Worm (Caenorhabditis elegans) whole organism, young adult: ENCODE data around the gene polq-1.

Source experiments
- B0019.2 ChIP-seq: fragments of 200-800 bp; sonication (Bioruptor generic); conservative IDR thresholded peaks from 2 replicates; pipeline ENCODE4 v1.3.6; 2022; ENCODE audit warnings: missing genetic modification reagents, missing genetic modification characterization, missing compliant biosample characterization
- B0035.1 ChIP-seq: sonication (generic microtip); optimal IDR thresholded peaks from 2 replicates; lab custom pipeline; 2016; ENCODE audit warnings: missing genetic modification characterization, mild to moderate bottlenecking, missing compliant biosample characterization, missing genotype, missing genetic modification reagents
- B0261.1 ChIP-seq: sonication (generic microtip); optimal IDR thresholded peaks from 2 replicates; lab custom pipeline; 2016; ENCODE audit warnings: mild to moderate bottlenecking, missing genetic modification characterization, moderate library complexity, missing compliant biosample characterization
- F23B12.7 ChIP-seq: sonication (generic microtip); optimal IDR thresholded peaks from 2 replicates; lab custom pipeline; 2017; ENCODE audit warnings: missing genetic modification characterization, mild to moderate bottlenecking, missing compliant biosample characterization, antibody characterized with exemption, moderate library complexity; ENCODE audit not compliant: insufficient read depth
- F33H1.4 ChIP-seq: fragments of 200-800 bp; sonication (Bioruptor generic); IDR thresholded peaks from 2 replicates; pipeline ENCODE4 v1.3.6; 2022; ENCODE audit warnings: missing genetic modification reagents, missing genetic modification characterization, missing compliant biosample characterization
- F39B2.1 ChIP-seq: fragments of 200-800 bp; sonication (Bioruptor generic); IDR thresholded peaks from 2 replicates; pipeline ENCODE4 v1.3.6; 2022; ENCODE audit warnings: missing genetic modification reagents, missing genetic modification characterization, missing compliant biosample characterization
- F52B5.7 ChIP-seq: sonication (generic microtip); optimal IDR thresholded peaks from 2 replicates; lab custom pipeline; 2016; ENCODE audit warnings: mild to moderate bottlenecking, missing genetic modification characterization, missing compliant biosample characterization
- F57A8.1 ChIP-seq: fragments of 200-800 bp; sonication (Bioruptor generic); optimal IDR thresholded peaks from 2 replicates; lab custom pipeline; 2018; ENCODE audit warnings: mild to moderate bottlenecking, missing genetic modification characterization, moderate library complexity, missing compliant biosample characterization
- K11D2.4 ChIP-seq: fragments of 200-800 bp; sonication (Bioruptor generic); IDR thresholded peaks from 2 replicates; pipeline ENCODE4 v1.3.6; 2022; ENCODE audit warnings: missing genetic modification reagents, missing genetic modification characterization, missing compliant biosample characterization
- T26A5.8 ChIP-seq: sonication (generic microtip); optimal IDR thresholded peaks from 2 replicates; lab custom pipeline; 2016; ENCODE audit warnings: missing genetic modification characterization, missing compliant biosample characterization
- Y53F4B.3 ChIP-seq: fragments of 200-800 bp; sonication (Bioruptor generic); IDR thresholded peaks from 2 replicates; pipeline ENCODE4 v1.3.6; 2022; ENCODE audit warnings: missing genetic modification reagents, missing genetic modification characterization, missing compliant biosample characterization
- Y53G8AR.9 ChIP-seq: fragments of 200-800 bp; sonication (Bioruptor generic); conservative IDR thresholded peaks from 2 replicates; pipeline ENCODE4 v1.3.6; 2022; ENCODE audit warnings: missing genetic modification reagents, missing genetic modification characterization, missing compliant biosample characterization
- aptf-2 ChIP-seq: fragments of 200-800 bp; sonication (Bioruptor generic); conservative IDR thresholded peaks from 2 replicates; pipeline ENCODE4 v1.3.6; 2022; ENCODE audit warnings: missing genetic modification reagents, missing genetic modification characterization, missing compliant biosample characterization
- athp-1 ChIP-seq: sonication (generic microtip); optimal IDR thresholded peaks from 2 replicates; lab custom pipeline; 2017; ENCODE audit warnings: mild to moderate bottlenecking, missing genetic modification characterization, missing compliant biosample characterization
- attf-5 ChIP-seq: fragments of 200-800 bp; sonication (Bioruptor generic); optimal IDR thresholded peaks from 2 replicates; lab custom pipeline; 2018; ENCODE audit warnings: mild to moderate bottlenecking, missing genetic modification characterization, missing compliant biosample characterization
- cebp-1 ChIP-seq, 2 experiments: fragments of 200-800 bp in 1 of 2; sonication (Bioruptor generic) in 1 of 2; sonication (generic microtip) in 1 of 2; IDR thresholded peaks in 1 of 2; optimal IDR thresholded peaks in 1 of 2; 2 replicates each; pipeline versions ENCODE4 v1.3.6 to Lab custom; 2017 to 2022; ENCODE audit warnings: missing compliant biosample characterization in 2 of 2, missing genetic modification characterization in 2 of 2, mild to moderate bottlenecking in 1 of 2, missing genetic modification reagents in 1 of 2, moderate library complexity in 1 of 2
- cebp-2 ChIP-seq: fragments of 200-800 bp; sonication (Bioruptor generic); IDR thresholded peaks from 2 replicates; pipeline ENCODE4 v1.3.6; 2022; ENCODE audit warnings: missing genetic modification characterization, missing compliant biosample characterization
- ceh-100 ChIP-seq: fragments of 200-800 bp; sonication (Bioruptor generic); IDR thresholded peaks from 2 replicates; pipeline ENCODE4 v1.3.6; 2022; ENCODE audit warnings: missing genetic modification reagents, missing genetic modification characterization, missing compliant biosample characterization
- die-1 ChIP-seq: sonication (generic microtip); optimal IDR thresholded peaks from 2 replicates; lab custom pipeline; 2016; ENCODE audit warnings: missing genotype, mild to moderate bottlenecking, missing genetic modification characterization, missing compliant biosample characterization
- ets-4 ChIP-seq: fragments of 200-800 bp; sonication (Bioruptor generic); optimal IDR thresholded peaks from 2 replicates; lab custom pipeline; 2018; ENCODE audit warnings: mild to moderate bottlenecking, missing genetic modification characterization, missing compliant biosample characterization
- hmg-1.2 ChIP-seq: fragments of 200-800 bp; sonication (Bioruptor generic); IDR thresholded peaks from 2 replicates; pipeline ENCODE4 v1.3.6; 2022; ENCODE audit warnings: missing genetic modification reagents, missing genetic modification characterization, missing compliant biosample characterization
- lin-35 ChIP-seq, 3 experiments: fragments of 150-350 bp in 2 of 3; sonication (generic microtip) in 1 of 3; optimal IDR thresholded peaks; 2 replicates each; lab custom pipeline; 2014 to 2018; ENCODE audit warnings: missing biosample characterization in 3 of 3, missing genetic modification characterization in 3 of 3, missing genetic modification reagents in 3 of 3
- lsl-1 ChIP-seq: fragments of 200-800 bp; sonication (Bioruptor generic); optimal IDR thresholded peaks from 2 replicates; lab custom pipeline; 2018; ENCODE audit warnings: mild to moderate bottlenecking, missing genetic modification characterization, moderate library complexity, missing compliant biosample characterization
- madf-8 ChIP-seq: fragments of 200-800 bp; sonication (Bioruptor generic); conservative IDR thresholded peaks from 2 replicates; pipeline ENCODE4 v1.3.6; 2022; ENCODE audit warnings: missing genetic modification reagents, missing genetic modification characterization, missing compliant biosample characterization
- mxl-1 ChIP-seq: sonication (generic microtip); optimal IDR thresholded peaks from 2 replicates; lab custom pipeline; 2016; ENCODE audit warnings: missing genetic modification characterization, missing compliant biosample characterization
- nhr-120 ChIP-seq: fragments of 200-800 bp; sonication (Bioruptor generic); IDR thresholded peaks from 2 replicates; pipeline ENCODE4 v1.3.6; 2022; ENCODE audit warnings: missing genetic modification characterization, missing compliant biosample characterization
- nhr-179 ChIP-seq: sonication (generic microtip); optimal IDR thresholded peaks from 2 replicates; lab custom pipeline; 2016; ENCODE audit warnings: mild to moderate bottlenecking, missing genetic modification characterization, missing compliant biosample characterization
- nhr-80 ChIP-seq: sonication (generic microtip); optimal IDR thresholded peaks from 2 replicates; lab custom pipeline; 2016; ENCODE audit warnings: missing genetic modification characterization, missing compliant biosample characterization
- rcor-1 ChIP-seq: fragments of 200-800 bp; sonication (Bioruptor generic); IDR thresholded peaks from 2 replicates; pipeline ENCODE4 v1.3.6; 2022; ENCODE audit warnings: missing genetic modification reagents, missing genetic modification characterization, missing compliant biosample characterization
- somi-1 ChIP-seq: fragments of 200-800 bp; sonication (Bioruptor generic); optimal IDR thresholded peaks from 2 replicates; lab custom pipeline; 2018; ENCODE audit warnings: mild to moderate bottlenecking, missing genetic modification characterization, missing compliant biosample characterization
- tlf-1 ChIP-seq: fragments of 200-800 bp; sonication (Bioruptor generic); optimal IDR thresholded peaks from 2 replicates; lab custom pipeline; 2018; ENCODE audit warnings: mild to moderate bottlenecking, missing genetic modification characterization, missing compliant biosample characterization
- unc-130 ChIP-seq: sonication (generic microtip); optimal IDR thresholded peaks from 2 replicates; lab custom pipeline; 2016; ENCODE audit warnings: missing genetic modification reagents, missing genetic modification characterization, missing compliant biosample characterization
- ztf-22 ChIP-seq: fragments of 200-800 bp; sonication (Bioruptor generic); optimal IDR thresholded peaks from 2 replicates; lab custom pipeline; 2018; ENCODE audit warnings: mild to moderate bottlenecking, missing genetic modification characterization, moderate library complexity, missing compliant biosample characterization
- ztf-28 ChIP-seq: fragments of 200-800 bp; sonication (Bioruptor generic); IDR thresholded peaks from 2 replicates; pipeline ENCODE4 v1.3.6; 2022; ENCODE audit warnings: missing genetic modification reagents, missing genetic modification characterization, missing compliant biosample characterization
- ztf-6 ChIP-seq: fragments of 200-800 bp; sonication (Bioruptor generic); IDR thresholded peaks from 2 replicates; pipeline ENCODE4 v1.3.6; 2022; ENCODE audit warnings: missing genetic modification reagents, missing genetic modification characterization, missing compliant biosample characterization

polq-1 gene

ce11 chrIII:5812672-5813071 lies 9.7 kb upstream of the polq-1 start:
- no peak for TF ChIP-seq cebp-1 (GFP tag; IDR thresholded peaks at IDR 0.05; lab: Robert Waterston, UW)
- peak; percentile 18 for TF ChIP-seq cebp-1 (tag; optimal IDR thresholded peaks at IDR 0.05; lab: Kevin White, UChicago)
- TF ChIP-seq mxl-1 (tag; lab: Kevin White, UChicago): no peak
- TF ChIP-seq lsl-1 (GFP tag; lab: Kevin White, UChicago): no peak
- TF ChIP-seq nhr-80 (tag; lab: Kevin White, UChicago): peak; percentile 48

DNA sequence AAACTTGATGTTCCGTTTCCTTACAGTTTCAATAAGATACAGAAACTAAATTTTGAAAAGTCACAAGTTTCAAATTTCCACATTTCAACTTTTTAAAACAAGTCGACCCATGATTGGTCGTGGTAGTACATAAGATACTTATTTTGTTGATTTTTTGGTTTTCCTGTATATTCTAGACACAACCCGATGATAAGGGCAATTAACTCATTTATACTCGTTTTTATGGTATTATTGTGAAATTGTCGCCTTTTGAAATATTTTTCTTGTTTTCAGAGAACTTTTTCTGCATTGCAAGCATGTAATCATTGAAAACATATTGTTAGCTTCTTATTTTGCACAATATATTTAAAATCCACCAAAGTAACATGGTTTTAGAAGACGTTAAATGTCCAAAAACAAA lies 9.0 kb upstream of the polq-1 start:
- TF ChIP-seq athp-1 (tag; lab: Kevin White, UChicago) (no peak), F57A8.1 (no peak), ceh-100 (no peak), K11D2.4 (GFP tag; lab: Robert Waterston, UW) (no peak), cebp-1 (GFP tag; IDR thresholded peaks at IDR 0.05; lab: Robert Waterston, UW) (no peak), cebp-1 (tag; optimal IDR thresholded peaks at IDR 0.05; lab: Kevin White, UChicago) (peak; percentile 53), nhr-120 (GFP tag; lab: Robert Waterston, UW) (no peak), B0035.1 (tag; lab: Kevin White, UChicago) (no peak), aptf-2 (GFP tag; lab: Robert Waterston, UW) (no peak)

DNA sequence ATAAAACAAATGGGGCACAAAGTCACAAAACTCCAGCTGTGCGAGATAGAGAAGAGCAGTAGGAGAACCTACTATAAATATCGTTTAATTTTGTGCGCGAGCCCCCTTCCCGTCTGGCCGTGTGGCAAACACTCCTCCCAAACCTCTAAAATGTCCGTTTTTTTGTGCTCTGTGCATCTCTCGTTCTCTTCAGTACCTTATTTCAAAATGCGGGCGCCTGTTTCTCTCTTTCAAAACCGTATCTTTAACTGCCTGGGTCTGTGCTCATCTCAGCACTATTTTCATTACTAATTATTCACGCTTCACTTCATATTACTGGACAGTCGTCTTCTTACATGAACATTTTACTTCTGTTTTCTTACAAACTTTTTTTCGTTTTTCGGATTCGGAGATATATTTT lies 7.1 kb upstream of the polq-1 start:
- no peak for TF ChIP-seq ztf-22 (GFP tag; lab: Kevin White, UChicago)
- TF ChIP-seq rcor-1 (GFP tag; lab: Robert Waterston, UW): no peak
- no peak for TF ChIP-seq cebp-1 (GFP tag; IDR thresholded peaks at IDR 0.05; lab: Robert Waterston, UW)
- peak; percentile 64 for TF ChIP-seq cebp-1 (tag; optimal IDR thresholded peaks at IDR 0.05; lab: Kevin White, UChicago)
- TF ChIP-seq F39B2.1: no peak
- TF ChIP-seq athp-1 (tag; lab: Kevin White, UChicago): no peak
- TF ChIP-seq Y53F4B.3 (GFP tag; lab: Robert Waterston, UW): no peak
- TF ChIP-seq unc-130 (GFP tag; lab: Kevin White, UChicago): no peak
- TF ChIP-seq somi-1 (GFP tag; lab: Kevin White, UChicago): no peak
- TF ChIP-seq F52B5.7 (tag; lab: Kevin White, UChicago): no peak
- TF ChIP-seq nhr-80 (tag; lab: Kevin White, UChicago): peak; percentile 53
- TF ChIP-seq hmg-1.2 (GFP tag; lab: Robert Waterston, UW): peak; percentile 32; the same call in 1 of the 2 replicates
- no peak for TF ChIP-seq B0019.2 (GFP tag; lab: Robert Waterston, UW)
- peak; percentile 29 for TF ChIP-seq attf-5 (GFP tag; lab: Kevin White, UChicago)
- TF ChIP-seq F33H1.4 (GFP tag; lab: Robert Waterston, UW): no peak
- TF ChIP-seq nhr-179 (tag; lab: Kevin White, UChicago): no peak
- TF ChIP-seq ztf-28: no peak
- no peak for TF ChIP-seq die-1 (tag; lab: Kevin White, UChicago)
- TF ChIP-seq ztf-6 (GFP tag; lab: Robert Waterston, UW): no peak
- TF ChIP-seq lin-35 (GFP tag; optimal IDR thresholded peaks at IDR 0.05; lab: Kevin White, UChicago): no peak
- TF ChIP-seq cebp-2 (GFP tag; lab: Robert Waterston, UW): no peak
- TF ChIP-seq Y53G8AR.9 (GFP tag; lab: Robert Waterston, UW): no peak
- no peak for TF ChIP-seq F23B12.7 (tag; lab: Kevin White, UChicago)
- TF ChIP-seq ets-4 (GFP tag; lab: Kevin White, UChicago): no peak
- no peak for TF ChIP-seq madf-8
- TF ChIP-seq B0261.1 (tag; lab: Kevin White, UChicago): no peak
- no peak for TF ChIP-seq T26A5.8
- TF ChIP-seq tlf-1: no peak
- TF ChIP-seq, all 124 proteins: peak for 4
